Fruit fly (Drosophila melanogaster): ENCODE results near the gene Cyp12e1.

Cyp12e1 gene

DNA sequence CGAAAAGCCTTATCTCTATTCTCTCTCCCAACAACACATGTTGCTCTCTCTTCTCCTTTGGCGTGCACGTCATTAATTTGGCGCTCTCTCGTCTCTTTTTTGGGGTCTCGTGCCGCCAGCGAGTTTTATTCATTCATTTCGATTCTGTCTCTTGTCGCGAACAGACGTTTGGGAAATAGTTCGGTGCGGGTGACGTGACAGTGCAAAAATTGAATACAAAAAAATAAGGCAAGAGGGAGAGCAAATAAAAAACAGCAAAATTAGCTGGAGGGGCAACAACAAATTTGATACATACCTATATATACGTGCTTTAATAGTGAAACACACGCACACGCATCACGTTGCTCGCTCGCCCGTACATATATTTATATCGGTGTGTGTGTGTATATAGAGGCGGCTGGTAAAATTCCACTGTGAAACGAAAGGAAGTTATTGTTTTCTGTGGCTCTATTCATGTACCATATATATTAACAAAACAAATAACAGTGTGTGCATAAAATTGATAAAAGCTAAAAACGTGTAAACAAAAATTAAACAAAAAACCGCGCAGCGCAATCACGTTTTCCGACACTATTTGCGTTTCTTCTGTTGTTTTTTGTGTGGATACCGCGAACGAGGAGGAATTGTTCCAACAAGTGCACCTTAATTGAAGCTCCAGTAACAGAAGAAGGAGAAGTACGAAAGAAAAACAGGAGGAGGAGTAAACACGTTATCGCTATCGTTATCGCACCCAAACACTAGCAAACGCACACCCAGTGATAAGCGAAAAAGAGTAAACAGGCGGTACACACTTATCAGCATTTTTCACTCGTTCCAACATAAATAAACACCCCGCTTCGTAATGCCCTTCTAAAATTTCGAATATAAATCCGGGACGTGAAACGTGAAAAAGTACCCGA is 46.2 kb upstream of the Cyp12e1 start, which contains the start of gene cwo (continued):
- TF ChIP-seq trh (GFP tag; optimal IDR thresholded peaks at IDR 0.05): peak; percentile 1
- peak; percentile 73 for TF ChIP-seq pfk (GFP tag; optimal IDR thresholded peaks at IDR 0.05)
- TF ChIP-seq Antp (GFP tag; optimal IDR thresholded peaks at IDR 0.05): no peak
- TF ChIP-seq dati (GFP tag; IDR thresholded peaks at IDR 0.05): no peak
- TF ChIP-seq bigmax (GFP tag; optimal IDR thresholded peaks at IDR 0.05): no peak
- no peak for TF ChIP-seq Usf (GFP tag; optimal IDR thresholded peaks at IDR 0.05)
- peak; percentile 22 for TF ChIP-seq CG18599 (GFP tag; optimal IDR thresholded peaks at IDR 0.05)
- TF ChIP-seq CG8359 (GFP tag; optimal IDR thresholded peaks at IDR 0.05; ENCODE audit: borderline replicate concordance): no peak

dm6 chr3R:10389027-10389465 is 45.5 kb upstream of the Cyp12e1 start:
- TF ChIP-seq kah (GFP tag; optimal IDR thresholded peaks at IDR 0.05) (peak; percentile 92), jing (GFP tag; optimal IDR thresholded peaks at IDR 0.05) (no peak), CG6765 (GFP tag; optimal IDR thresholded peaks at IDR 0.05) (no peak), CG9817 (tag; optimal IDR thresholded peaks at IDR 0.05) (no peak), Pdp1 (GFP tag; optimal IDR thresholded peaks at IDR 0.05) (peak in 1 of 2 experiments; percentile 29), tll (GFP tag; optimal IDR thresholded peaks at IDR 0.05) (no peak), Ets65A (GFP tag) (peak; percentile 41), Drgx (GFP tag; IDR thresholded peaks at IDR 0.05) (no peak), dysf (GFP tag; IDR thresholded peaks at IDR 0.05) (no peak), H15 (GFP tag; IDR thresholded peaks at IDR 0.05) (no peak), CG5953 (GFP tag; IDR thresholded peaks at IDR 0.05) (no peak), CG18619 (GFP tag; optimal IDR thresholded peaks at IDR 0.05) (no peak), CG30431 (GFP tag; optimal IDR thresholded peaks at IDR 0.05) (no peak), tna (GFP tag; IDR thresholded peaks at IDR 0.05; ENCODE audit: partially characterized antibody) (no peak), eve (GFP tag; optimal IDR thresholded peaks at IDR 0.05) (no peak), usp (GFP tag; optimal IDR thresholded peaks at IDR 0.05) (no peak), Med (GFP tag) (peak; percentile 58), CG18262 (tag; optimal IDR thresholded peaks at IDR 0.05) (no peak), Opbp (GFP tag; IDR thresholded peaks at IDR 0.05; ENCODE audit: partially characterized antibody) (no peak), Neu2 (GFP tag; optimal IDR thresholded peaks at IDR 0.05; ENCODE audit: borderline replicate concordance) (no peak)

DNA sequence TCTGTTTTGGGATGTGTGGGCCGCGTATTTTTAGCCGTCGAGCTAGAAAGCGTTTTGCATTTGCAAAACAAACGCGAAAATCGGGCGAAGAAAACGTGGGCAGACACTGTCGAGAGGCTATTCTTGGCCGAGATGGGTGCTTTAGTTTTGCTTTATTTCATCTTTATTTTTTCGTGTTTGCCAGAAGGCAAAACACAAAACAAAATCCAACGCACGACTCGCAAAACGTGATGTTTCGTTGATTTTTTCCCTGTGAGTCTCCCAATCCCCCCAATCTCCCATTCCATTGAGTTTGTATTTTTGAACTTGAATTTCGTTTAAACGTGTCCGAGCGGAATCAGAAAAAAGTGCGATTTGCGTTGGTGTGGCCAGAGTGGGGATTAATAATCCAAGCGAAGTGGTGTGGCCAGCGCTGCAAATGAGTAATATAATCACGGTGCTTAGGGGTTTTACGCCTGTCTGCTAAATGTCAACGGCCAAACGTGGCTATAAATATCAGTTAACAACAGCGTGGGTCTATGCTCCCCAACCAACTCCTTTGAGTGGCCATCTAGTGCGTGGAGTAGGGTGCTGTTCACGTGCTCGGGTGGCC is 44.6 kb upstream of the Cyp12e1 start:
- peak; percentile 69 for TF ChIP-seq sr (GFP tag; IDR thresholded peaks at IDR 0.05)
- TF ChIP-seq CG13287 (GFP tag; IDR thresholded peaks at IDR 0.05; ENCODE audit: partially characterized antibody): peak; percentile 56; the same call in 1 of the 2 replicates
- TF ChIP-seq CG3407 (GFP tag; optimal IDR thresholded peaks at IDR 0.05): no peak
- peak; percentile 36; the same call in 1 of the 2 replicates for TF ChIP-seq ato (GFP tag; IDR thresholded peaks at IDR 0.05; ENCODE audit: partially characterized antibody)
- TF ChIP-seq CG8290 (GFP tag; optimal IDR thresholded peaks at IDR 0.05): no peak
- TF ChIP-seq CG8290 (tag; optimal IDR thresholded peaks at IDR 0.05): peak in 1 of 2 experiments; percentile 1
- peak; percentile 38 for TF ChIP-seq gfzf (GFP tag; optimal IDR thresholded peaks at IDR 0.05)
- peak; percentile 46 for TF ChIP-seq Ets65A (GFP tag)
- TF ChIP-seq rib (GFP tag; IDR thresholded peaks at IDR 0.05): 0 out of 2 replicates have a peak, but pooled peaks have one; percentile 25
- no peak for TF ChIP-seq Six4 (GFP tag; optimal IDR thresholded peaks at IDR 0.05)
- 0 out of 4 replicates have a peak, but pooled peaks have one; percentile 46 for TF ChIP-seq chinmo (GFP tag; IDR thresholded peaks at IDR 0.05; ENCODE audit: partially characterized antibody)
- 0 out of 3 replicates have a peak, but pooled peaks have one; percentile 31 for TF ChIP-seq Doc3 (GFP tag; IDR thresholded peaks at IDR 0.05; ENCODE audit: partially characterized antibody)
- TF ChIP-seq chif (GFP tag; optimal IDR thresholded peaks at IDR 0.05): no peak
- TF ChIP-seq stwl (tag; optimal IDR thresholded peaks at IDR 0.05): peak; percentile 83
- peak; percentile 71 for TF ChIP-seq CG12769 (tag; optimal IDR thresholded peaks at IDR 0.05)
- no peak for TF ChIP-seq dysf (GFP tag; IDR thresholded peaks at IDR 0.05)
- peak; percentile 97 for TF ChIP-seq cwo (GFP tag; optimal IDR thresholded peaks at IDR 0.05)
- TF ChIP-seq Med (GFP tag): peak; percentile 75
- TF ChIP-seq bbx (GFP tag; IDR thresholded peaks at IDR 0.05; ENCODE audit: partially characterized antibody): 0 out of 2 replicates have a peak, but pooled peaks have one; percentile 20

All from whole organism, embryonic.